Worm (Caenorhabditis elegans) whole organism, L1 larva: ENCODE results near the gene C18G1.8.
A peak's percentile ranks its signal among the peaks of the same experiment; 100 is the strongest.
"Not testable (repeated sequence)": the region's sequence is repeated elsewhere in the genome, so short reads cannot be mapped to it uniquely, and the experiment has no call there.

ENCODE experiments used
- C04F5.9 ChIP-seq: sonication (generic microtip); optimal IDR thresholded peaks from 2 replicates; lab custom pipeline; 2016; ENCODE audit warnings: missing genetic modification characterization, missing compliant biosample characterization
- C16A3.4 ChIP-seq: fragments of 150-350 bp; optimal IDR thresholded peaks from 2 replicates; lab custom pipeline; 2014; ENCODE audit warnings: missing biosample characterization, missing genetic modification characterization
- C34B4.2 ChIP-seq: sonication (generic microtip); optimal IDR thresholded peaks from 2 replicates; lab custom pipeline; 2017; ENCODE audit warnings: mild to moderate bottlenecking, missing genetic modification characterization, missing compliant biosample characterization
- ama-1 ChIP-seq: fragments of 150-350 bp; optimal IDR thresholded peaks from 2 replicates; lab custom pipeline; 2014
- ceh-8 ChIP-seq: fragments of 200-800 bp; sonication (Bioruptor generic); optimal IDR thresholded peaks from 2 replicates; lab custom pipeline; 2018; ENCODE audit warnings: mild to moderate bottlenecking, missing genetic modification characterization, moderate library complexity, missing compliant biosample characterization
- ceh-82 ChIP-seq, 3 experiments: fragments of 150-350 bp in 1 of 3; sonication (generic microtip) in 2 of 3; optimal IDR thresholded peaks; 2 replicates each; lab custom pipeline; 2014 to 2017; ENCODE audit warnings: missing biosample characterization in 3 of 3, missing genetic modification characterization in 3 of 3
- ceh-90 ChIP-seq: sonication (generic microtip); optimal IDR thresholded peaks from 2 replicates; lab custom pipeline; 2016; ENCODE audit warnings: missing genetic modification characterization, missing compliant biosample characterization
- ces-1 ChIP-seq: fragments of 150-350 bp; optimal IDR thresholded peaks from 2 replicates; lab custom pipeline; 2014; ENCODE audit warnings: missing biosample characterization, missing genetic modification reagents, missing genetic modification characterization
- efl-1 ChIP-seq, 4 experiments: fragments of 150-350 bp; optimal IDR thresholded peaks in 3 of 4; peaks in 1 of 4; 1 replicate in 1 of 4; 2 replicates in 3 of 4; lab custom pipeline; 2014; ENCODE audit warnings: missing biosample characterization in 2 of 4, missing genetic modification characterization in 2 of 4, missing genetic modification reagents in 2 of 4
- egl-27 ChIP-seq, 2 experiments: fragments of 150-350 bp in 1 of 2; sonication (generic microtip); optimal IDR thresholded peaks; 3 replicates each; lab custom pipeline; 2017 to 2018; ENCODE audit warnings: missing biosample characterization in 2 of 2, missing genetic modification characterization in 2 of 2, missing genetic modification reagents in 2 of 2
- elt-2 ChIP-seq: sonication (generic microtip); optimal IDR thresholded peaks from 2 replicates; lab custom pipeline; 2016; ENCODE audit warnings: missing genetic modification characterization, mild to moderate bottlenecking, inconsistent platforms, missing compliant biosample characterization, missing genetic modification reagents
- elt-3 ChIP-seq, 6 experiments: fragments of 150-350 bp in 1 of 6; sonication (generic microtip); optimal IDR thresholded peaks; 2 replicates each; lab custom pipeline; 2017 to 2018; ENCODE audit warnings: missing biosample characterization in 6 of 6, missing genetic modification characterization in 6 of 6, inconsistent platforms in 1 of 6
- grh-1 ChIP-seq: fragments of 200-800 bp; sonication (Bioruptor generic); IDR thresholded peaks from 2 replicates; pipeline ENCODE4 v1.3.6; 2022; ENCODE audit warnings: missing genetic modification reagents, missing genetic modification characterization, missing compliant biosample characterization
- jun-1 ChIP-seq: fragments of 150-350 bp; optimal IDR thresholded peaks from 2 replicates; lab custom pipeline; 2014; ENCODE audit warnings: missing biosample characterization, missing genetic modification reagents, missing genetic modification characterization
- lin-15B ChIP-seq: fragments of 150-350 bp; sonication (generic microtip); optimal IDR thresholded peaks from 3 replicates; lab custom pipeline; 2014; ENCODE audit warnings: missing biosample characterization, missing genetic modification characterization
- lin-35 ChIP-seq, 2 experiments: fragments of 150-350 bp; optimal IDR thresholded peaks; 2 replicates each; lab custom pipeline; 2014; ENCODE audit warnings: missing biosample characterization in 2 of 2, missing genetic modification characterization in 2 of 2, missing genetic modification reagents in 2 of 2
- nhr-12 ChIP-seq: sonication (generic microtip); optimal IDR thresholded peaks from 2 replicates; lab custom pipeline; 2017; ENCODE audit warnings: missing biosample characterization, missing genetic modification characterization
- nhr-19 ChIP-seq: fragments of 200-800 bp; sonication (Bioruptor generic); conservative IDR thresholded peaks from 2 replicates; pipeline ENCODE4 v1.3.6; 2022; ENCODE audit warnings: missing genetic modification characterization, missing compliant biosample characterization
- nhr-76 ChIP-seq: sonication (generic microtip); optimal IDR thresholded peaks from 2 replicates; lab custom pipeline; 2017; ENCODE audit warnings: missing biosample characterization, missing genetic modification characterization
- pqm-1 ChIP-seq: sonication (generic microtip); optimal IDR thresholded peaks from 3 replicates; lab custom pipeline; 2017; ENCODE audit warnings: missing biosample characterization, missing genetic modification characterization
- rnt-1 ChIP-seq: sonication (generic microtip); optimal IDR thresholded peaks from 2 replicates; lab custom pipeline; 2016; ENCODE audit warnings: mild to moderate bottlenecking, missing genetic modification characterization, moderate library complexity, missing compliant biosample characterization
- skn-1 ChIP-seq: fragments of 150-350 bp; optimal IDR thresholded peaks from 2 replicates; lab custom pipeline; 2014; ENCODE audit warnings: missing biosample characterization, missing genetic modification characterization
- sup-37 ChIP-seq: fragments of 200-800 bp; sonication (Bioruptor generic); optimal IDR thresholded peaks from 2 replicates; lab custom pipeline; 2018; ENCODE audit warnings: mild to moderate bottlenecking, missing genetic modification characterization, missing compliant biosample characterization
- tbx-2 ChIP-seq: sonication (generic microtip); optimal IDR thresholded peaks from 2 replicates; lab custom pipeline; 2016; ENCODE audit warnings: missing genetic modification characterization, missing compliant biosample characterization
- unc-62 ChIP-seq: fragments of 150-350 bp; optimal IDR thresholded peaks from 2 replicates; lab custom pipeline; 2014; ENCODE audit warnings: missing biosample characterization, missing genetic modification reagents, missing genetic modification characterization
- unc-98 ChIP-seq: fragments of 200-800 bp; sonication (Bioruptor generic); IDR thresholded peaks from 2 replicates; pipeline ENCODE4 v1.3.6; 2022; ENCODE audit warnings: missing genetic modification characterization, missing compliant biosample characterization
- vab-15 ChIP-seq: sonication (generic microtip); optimal IDR thresholded peaks from 2 replicates; lab custom pipeline; 2017; ENCODE audit warnings: missing genotype, mild to moderate bottlenecking, missing genetic modification characterization, missing compliant biosample characterization
- xbp-1 ChIP-seq: sonication (generic microtip); optimal IDR thresholded peaks from 2 replicates; lab custom pipeline; 2016; ENCODE audit warnings: missing genetic modification characterization, missing compliant biosample characterization
- zag-1 ChIP-seq: fragments of 150-350 bp; optimal IDR thresholded peaks from 2 replicates; lab custom pipeline; 2014; ENCODE audit warnings: missing biosample characterization, missing genetic modification characterization
- zip-4 ChIP-seq: fragments of 200-800 bp; sonication (Bioruptor generic); optimal IDR thresholded peaks from 2 replicates; lab custom pipeline; 2018; ENCODE audit warnings: mild to moderate bottlenecking, missing genetic modification characterization, moderate library complexity, missing compliant biosample characterization

The C18G1.8 gene

ce11 chrV:4770408-4770947, 4.1 kb upstream of the C18G1.8 start, which contains the start of gene elt-7:
elt-7 (plus strand) TSS chrV:4770670.
- TF ChIP-seq lin-35 (GFP tag; optimal IDR thresholded peaks at IDR 0.05; lab: Kevin White, UChicago) = peak in 1 of 2 experiments; percentile 10
- no peak for TF ChIP-seq elt-3 (tag; optimal IDR thresholded peaks at IDR 0.05; lab: Kevin White, UChicago)
- peak; percentile 29 for TF ChIP-seq elt-2 (tag; lab: Kevin White, UChicago)
- no peak for TF ChIP-seq ceh-82 (tag; optimal IDR thresholded peaks at IDR 0.05; lab: Kevin White, UChicago)

ce11 chrV:4769633-4770032, 3.2 kb upstream of the C18G1.8 start, which contains the start of gene C18G1.9:
C18G1.9 (minus strand) TSS chrV:4769733.
- TF ChIP-seq tbx-2 (no peak), ceh-82 (tag; optimal IDR thresholded peaks at IDR 0.05; lab: Kevin White, UChicago) (no peak), xbp-1 (tag; lab: Kevin White, UChicago) (no peak), ceh-90 (no peak), nhr-76 (tag; lab: Kevin White, UChicago) (no peak), elt-3 (tag; optimal IDR thresholded peaks at IDR 0.05; lab: Kevin White, UChicago) (no peak), pqm-1 (tag; lab: Kevin White, UChicago) (no peak), egl-27 (tag; optimal IDR thresholded peaks at IDR 0.05; lab: Kevin White, UChicago) (no peak), grh-1 (GFP tag; lab: Robert Waterston, UW) (no peak), zip-4 (GFP tag; lab: Kevin White, UChicago) (no peak), vab-15 (no peak), ama-1 (lab: Kevin White, UChicago) (no peak), zag-1 (tag; lab: Kevin White, UChicago) (no peak)

ce11 chrV:4760674-4761073, 5.7 kb downstream of the C18G1.8 start, which contains the start of gene bgnt-1.4:
bgnt-1.4 (plus strand) TSS chrV:4760974.
- TF ChIP-seq ama-1 (lab: Kevin White, UChicago); unc-62; xbp-1 (tag; lab: Kevin White, UChicago): not testable (repeated sequence)

- TF ChIP-seq efl-1 (optimal IDR thresholded peaks at IDR 0.05; lab: Kevin White, UChicago) = no peak
- no peak for TF ChIP-seq efl-1 (GFP tag; optimal IDR thresholded peaks at IDR 0.05 in 1 of 2; lab: Kevin White, UChicago)
- no peak for TF ChIP-seq nhr-12 (tag; lab: Kevin White, UChicago)
- TF ChIP-seq C16A3.4 = no peak
- no peak for TF ChIP-seq rnt-1
- no peak for TF ChIP-seq grh-1 (GFP tag; lab: Robert Waterston, UW)
- TF ChIP-seq lin-15B (tag; lab: Kevin White, UChicago) = no peak
- no peak for TF ChIP-seq C34B4.2
- TF ChIP-seq jun-1 (tag; lab: Kevin White, UChicago) = no peak
- TF ChIP-seq C04F5.9 (tag; lab: Kevin White, UChicago) = no peak
These were observed 7.9 kb downstream of the C18G1.8 start for ce11 chrV:4758540-4758939.

- TF ChIP-seq jun-1 (tag; lab: Kevin White, UChicago) = no peak
- TF ChIP-seq ceh-82 (tag; optimal IDR thresholded peaks at IDR 0.05; lab: Kevin White, UChicago) = no peak
- no peak for TF ChIP-seq ces-1 (GFP tag; lab: Kevin White, UChicago)
- TF ChIP-seq skn-1 (tag; lab: Kevin White, UChicago) = no peak
These were observed 8.4 kb downstream of the C18G1.8 start for ce11 chrV:4758019-4758418.

ce11 chrV:4755308-4756029, 10.9 kb downstream of the C18G1.8 start, which contains the start of gene pgl-3:
pgl-3 (plus strand) TSS chrV:4755979.
- no peak for TF ChIP-seq nhr-19 (GFP tag; lab: Robert Waterston, UW)
- TF ChIP-seq sup-37 (GFP tag; lab: Kevin White, UChicago) = no peak
- TF ChIP-seq ceh-8 = no peak
- peak in 1 of 2 experiments; percentile 14 for TF ChIP-seq efl-1 (optimal IDR thresholded peaks at IDR 0.05; lab: Kevin White, UChicago)
- no peak for TF ChIP-seq efl-1 (GFP tag; optimal IDR thresholded peaks at IDR 0.05 in 1 of 2; lab: Kevin White, UChicago)
- no peak for TF ChIP-seq unc-98 (GFP tag; lab: Robert Waterston, UW)
